Worm (Caenorhabditis elegans) whole organism, L4 larva: ENCODE data around the gene exc-5.

ENCODE experiments used
- T20F7.1 ChIP-seq: fragments of 200-800 bp; sonication (Bioruptor generic); optimal IDR thresholded peaks from 2 replicates; lab custom pipeline; 2018; ENCODE audit warnings: mild to moderate bottlenecking, missing genetic modification characterization, missing compliant biosample characterization
- T26A8.4 ChIP-seq: fragments of 200-800 bp; sonication (Bioruptor generic); IDR thresholded peaks from 2 replicates; pipeline ENCODE4 v1.3.6; 2022; ENCODE audit warnings: missing genetic modification characterization, missing compliant biosample characterization
- Y48G9A.11 ChIP-seq: fragments of 200-800 bp; sonication (Bioruptor generic); IDR thresholded peaks from 2 replicates; pipeline ENCODE4 v1.3.6; 2022; ENCODE audit warnings: missing genetic modification reagents, missing genetic modification characterization, missing compliant biosample characterization
- aha-1 ChIP-seq: fragments of 150-350 bp; peaks from one replicate; lab custom pipeline; 2014; ENCODE audit warnings: missing biosample characterization, missing genetic modification characterization
- ama-1 ChIP-seq: fragments of 150-350 bp; optimal IDR thresholded peaks from 2 replicates; lab custom pipeline; 2014; ENCODE audit warnings: inconsistent platforms, mixed read lengths
- arid-1 ChIP-seq: fragments of 200-800 bp; sonication (Bioruptor generic); conservative IDR thresholded peaks from 2 replicates; pipeline ENCODE4 v1.3.6; 2022; ENCODE audit warnings: missing genetic modification reagents, missing genetic modification characterization, missing compliant biosample characterization
- ceh-20 ChIP-seq: fragments of 200-800 bp; sonication (Bioruptor generic); IDR thresholded peaks from 2 replicates; pipeline ENCODE4 v1.3.6; 2022; ENCODE audit warnings: missing genetic modification reagents, missing genetic modification characterization, missing compliant biosample characterization
- ceh-28 ChIP-seq: fragments of 150-350 bp; optimal IDR thresholded peaks from 2 replicates; lab custom pipeline; 2014; ENCODE audit warnings: missing biosample characterization, missing genetic modification reagents, missing genetic modification characterization
- ces-1 ChIP-seq: fragments of 150-350 bp; sonication (generic microtip); optimal IDR thresholded peaks from 4 replicates; lab custom pipeline; 2014; ENCODE audit warnings: missing biosample characterization, missing genetic modification reagents, missing genetic modification characterization
- cey-2 ChIP-seq: sonication (generic microtip); optimal IDR thresholded peaks from 3 replicates; lab custom pipeline; 2017; ENCODE audit warnings: missing genetic modification characterization, mild to moderate bottlenecking, missing compliant biosample characterization, antibody characterized with exemption, borderline replicate concordance; ENCODE audit not compliant: insufficient read depth
- daf-16 ChIP-seq, 3 experiments: sonication (generic microtip); optimal IDR thresholded peaks; 2 replicates each; lab custom pipeline; 2016 to 2017; ENCODE audit warnings: missing genetic modification characterization in 3 of 3, missing genetic modification reagents in 3 of 3, mild to moderate bottlenecking in 2 of 3, missing compliant biosample characterization in 2 of 3, missing biosample characterization in 1 of 3, moderate library complexity in 1 of 3
- dmd-6 ChIP-seq: fragments of 200-800 bp; sonication (Bioruptor generic); IDR thresholded peaks from 2 replicates; pipeline ENCODE4 v1.3.6; 2022; ENCODE audit warnings: missing genetic modification reagents, missing genetic modification characterization, missing compliant biosample characterization
- dpl-1 ChIP-seq: fragments of 150-350 bp; optimal IDR thresholded peaks from 2 replicates; lab custom pipeline; 2014; ENCODE audit warnings: missing biosample characterization, missing genetic modification reagents, missing genetic modification characterization
- dve-1 ChIP-seq: sonication (generic microtip); optimal IDR thresholded peaks from 2 replicates; lab custom pipeline; 2017; ENCODE audit warnings: antibody characterized with exemption, mild to moderate bottlenecking, missing genetic modification characterization, missing compliant biosample characterization; ENCODE audit not compliant: insufficient read depth
- egl-43 ChIP-seq: fragments of 200-800 bp; sonication (Bioruptor generic); IDR thresholded peaks from 2 replicates; pipeline ENCODE4 v1.3.6; 2022; ENCODE audit warnings: missing genetic modification reagents, missing genetic modification characterization, missing compliant biosample characterization
- fos-1 ChIP-seq: fragments of 150-350 bp; optimal IDR thresholded peaks from 2 replicates; lab custom pipeline; 2014; ENCODE audit warnings: missing biosample characterization, missing genetic modification characterization
- hif-1 ChIP-seq, 2 experiments: sonication (generic microtip); optimal IDR thresholded peaks; 2 replicates each; lab custom pipeline; 2016 to 2017; ENCODE audit warnings: missing compliant biosample characterization in 2 of 2, missing genetic modification characterization in 2 of 2, missing genetic modification reagents in 2 of 2, missing genotype in 2 of 2, mild to moderate bottlenecking in 1 of 2
- hlh-11 ChIP-seq: fragments of 200-800 bp; sonication (Bioruptor generic); optimal IDR thresholded peaks from 2 replicates; lab custom pipeline; 2018; ENCODE audit warnings: mild to moderate bottlenecking, missing genetic modification characterization, missing compliant biosample characterization
- hmg-1.1 ChIP-seq: fragments of 200-800 bp; sonication (Bioruptor generic); IDR thresholded peaks from 2 replicates; pipeline ENCODE4 v1.3.6; 2022; ENCODE audit warnings: missing genetic modification reagents, missing genetic modification characterization, missing compliant biosample characterization
- lin-1 ChIP-seq: fragments of 200-800 bp; sonication (Bioruptor generic); IDR thresholded peaks from 2 replicates; pipeline ENCODE4 v1.3.6; 2022; ENCODE audit warnings: missing genetic modification reagents, missing genetic modification characterization, missing compliant biosample characterization
- lin-38 ChIP-seq: fragments of 200-800 bp; sonication (Bioruptor generic); IDR thresholded peaks from 2 replicates; pipeline ENCODE4 v1.3.6; 2022; ENCODE audit warnings: missing genetic modification reagents, missing genetic modification characterization, missing compliant biosample characterization
- lsy-2 ChIP-seq, 2 experiments: fragments of 150-350 bp in 1 of 2; sonication (generic microtip) in 1 of 2; optimal IDR thresholded peaks; 2 replicates each; lab custom pipeline; 2014 to 2017; ENCODE audit warnings: missing biosample characterization in 2 of 2, missing genetic modification characterization in 2 of 2
- mdl-1 ChIP-seq, 2 experiments: fragments of 150-350 bp in 1 of 2; sonication (generic microtip) in 1 of 2; optimal IDR thresholded peaks; 2 replicates each; lab custom pipeline; 2014 to 2017; ENCODE audit warnings: missing biosample characterization in 2 of 2, missing genetic modification characterization in 2 of 2
- mdt-29 ChIP-seq: fragments of 200-800 bp; sonication (Bioruptor generic); IDR thresholded peaks from 2 replicates; pipeline ENCODE4 v1.3.6; 2022; ENCODE audit warnings: missing genetic modification reagents, missing genetic modification characterization, missing compliant biosample characterization
- mep-1 ChIP-seq: fragments of 150-350 bp; sonication (generic microtip); optimal IDR thresholded peaks from 3 replicates; lab custom pipeline; 2014; ENCODE audit warnings: missing biosample characterization, missing genetic modification characterization
- mes-2 ChIP-seq: sonication (generic microtip); optimal IDR thresholded peaks from 2 replicates; lab custom pipeline; 2016; ENCODE audit warnings: missing genotype, mild to moderate bottlenecking, missing genetic modification characterization, missing compliant biosample characterization; ENCODE audit not compliant: poor library complexity, severe bottlenecking
- mxl-3 ChIP-seq: fragments of 200-800 bp; sonication (Bioruptor generic); optimal IDR thresholded peaks from 2 replicates; lab custom pipeline; 2018; ENCODE audit warnings: mild to moderate bottlenecking, missing genetic modification characterization, missing compliant biosample characterization
- nhr-102 ChIP-seq: sonication (generic microtip); optimal IDR thresholded peaks from 2 replicates; lab custom pipeline; 2016; ENCODE audit warnings: mild to moderate bottlenecking, missing genetic modification characterization, moderate library complexity, missing compliant biosample characterization
- nhr-11 ChIP-seq: fragments of 150-350 bp; optimal IDR thresholded peaks from 2 replicates; lab custom pipeline; 2014; ENCODE audit warnings: missing biosample characterization, missing genetic modification characterization
- nhr-111 ChIP-seq: fragments of 200-800 bp; sonication (Bioruptor generic); optimal IDR thresholded peaks from 2 replicates; lab custom pipeline; 2018; ENCODE audit warnings: mild to moderate bottlenecking, missing genetic modification characterization, missing compliant biosample characterization
- nhr-25 ChIP-seq: sonication (generic microtip); optimal IDR thresholded peaks from 2 replicates; lab custom pipeline; 2017; ENCODE audit warnings: missing genetic modification characterization, mild to moderate bottlenecking, missing compliant biosample characterization, antibody characterized with exemption, moderate library complexity, borderline replicate concordance; ENCODE audit not compliant: insufficient read depth
- nhr-28 ChIP-seq: fragments of 150-350 bp; optimal IDR thresholded peaks from 2 replicates; lab custom pipeline; 2014; ENCODE audit warnings: missing biosample characterization, missing genetic modification characterization
- nhr-41 ChIP-seq: fragments of 200-800 bp; sonication (Bioruptor generic); IDR thresholded peaks from 2 replicates; pipeline ENCODE4 v1.3.6; 2022; ENCODE audit warnings: missing genetic modification reagents, missing genetic modification characterization, missing compliant biosample characterization
- nhr-42 ChIP-seq: fragments of 200-800 bp; sonication (Bioruptor generic); IDR thresholded peaks from 2 replicates; pipeline ENCODE4 v1.3.6; 2022; ENCODE audit warnings: missing genetic modification characterization, missing compliant biosample characterization
- nhr-77 ChIP-seq: fragments of 150-350 bp; optimal IDR thresholded peaks from 2 replicates; lab custom pipeline; 2014; ENCODE audit warnings: missing biosample characterization, missing genetic modification characterization
- pha-4 ChIP-seq, 2 experiments: fragments of 150-350 bp in 1 of 2; fragments of 200-800 bp in 1 of 2; sonication (Bioruptor generic) in 1 of 2; IDR thresholded peaks in 1 of 2; optimal IDR thresholded peaks in 1 of 2; 2 replicates each; pipeline versions ENCODE4 v1.3.6 to Lab custom; 2014 to 2022; ENCODE audit warnings: missing genetic modification characterization in 2 of 2, missing genetic modification reagents in 2 of 2, missing biosample characterization in 1 of 2, missing compliant biosample characterization in 1 of 2
- php-3 ChIP-seq: fragments of 200-800 bp; sonication (Bioruptor generic); IDR thresholded peaks from 2 replicates; pipeline ENCODE4 v1.3.6; 2022; ENCODE audit warnings: missing genetic modification reagents, missing genetic modification characterization, missing compliant biosample characterization
- rbr-2 ChIP-seq: sonication (generic microtip); optimal IDR thresholded peaks from 2 replicates; lab custom pipeline; 2016; ENCODE audit warnings: missing genotype, missing genetic modification characterization, missing compliant biosample characterization
- skn-1 ChIP-seq: fragments of 150-350 bp; optimal IDR thresholded peaks from 2 replicates; lab custom pipeline; 2014; ENCODE audit warnings: missing biosample characterization, missing genetic modification characterization
- snpc-1.2 ChIP-seq: fragments of 200-800 bp; sonication (Bioruptor generic); IDR thresholded peaks from 2 replicates; pipeline ENCODE4 v1.3.6; 2022; ENCODE audit warnings: missing genetic modification reagents, missing genetic modification characterization, missing compliant biosample characterization
- unc-130 ChIP-seq: sonication (generic microtip); optimal IDR thresholded peaks from 2 replicates; lab custom pipeline; 2016; ENCODE audit warnings: missing genetic modification reagents, missing genetic modification characterization, missing compliant biosample characterization
- zfp-3 ChIP-seq: fragments of 200-800 bp; sonication (Bioruptor generic); conservative IDR thresholded peaks from 2 replicates; pipeline ENCODE4 v1.3.6; 2022; ENCODE audit warnings: missing genetic modification reagents, missing genetic modification characterization, missing compliant biosample characterization
- zip-11 ChIP-seq: fragments of 200-800 bp; sonication (Bioruptor generic); IDR thresholded peaks from 2 replicates; pipeline ENCODE4 v1.3.6; 2022; ENCODE audit warnings: missing genetic modification characterization, missing compliant biosample characterization

exc-5 gene

DNA sequence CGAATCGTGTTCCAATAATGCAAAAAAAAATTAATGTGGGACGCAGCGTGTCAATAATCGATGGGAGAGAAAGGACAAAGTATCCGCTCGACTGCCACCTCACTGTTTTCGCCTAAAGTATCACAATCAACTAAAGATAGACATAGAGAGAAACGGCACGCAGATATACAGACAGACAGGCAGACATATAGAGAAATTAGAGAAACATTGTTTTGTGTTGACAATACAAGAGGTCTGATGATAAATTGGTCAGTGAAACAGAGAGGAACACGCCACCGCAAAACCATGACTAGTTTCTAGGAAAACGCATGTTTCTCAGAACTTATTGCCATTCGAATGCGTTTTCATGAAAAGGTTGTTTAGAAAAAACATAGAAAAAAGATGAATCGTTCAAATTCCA is 17.1 kb upstream of the exc-5 start, which contains the start of gene T28C6.8 (continued):
- TF ChIP-seq lin-1 (GFP tag; lab: Robert Waterston, UW) (0 out of 2 replicates have a peak, but pooled peaks have one; percentile 25), zfp-3 (no peak), aha-1 (tag; lab: Kevin White, UChicago) (peak; percentile 77), nhr-77 (tag; lab: Kevin White, UChicago) (peak; percentile 77), nhr-28 (peak; percentile 88), mep-1 (peak; percentile 23), daf-16 (GFP tag; optimal IDR thresholded peaks at IDR 0.05; lab: Kevin White, UChicago) (no peak), daf-16 (tag; optimal IDR thresholded peaks at IDR 0.05; lab: Kevin White, UChicago) (peak; percentile 93), mxl-3 (GFP tag; lab: Kevin White, UChicago) (peak; percentile 83), snpc-1.2 (GFP tag; lab: Robert Waterston, UW) (no peak), mdl-1 (tag; optimal IDR thresholded peaks at IDR 0.05; lab: Kevin White, UChicago) (peak in 1 of 2 experiments; percentile 47), dve-1 (peak; percentile 43), hlh-11 (tag; lab: Kevin White, UChicago) (peak; percentile 84), dmd-6 (GFP tag; lab: Robert Waterston, UW) (peak; percentile 46), hmg-1.1 (GFP tag; lab: Robert Waterston, UW) (0 out of 2 replicates have a peak, but pooled peaks have one; percentile 46), nhr-11 (tag; lab: Kevin White, UChicago) (peak; percentile 64)

DNA sequence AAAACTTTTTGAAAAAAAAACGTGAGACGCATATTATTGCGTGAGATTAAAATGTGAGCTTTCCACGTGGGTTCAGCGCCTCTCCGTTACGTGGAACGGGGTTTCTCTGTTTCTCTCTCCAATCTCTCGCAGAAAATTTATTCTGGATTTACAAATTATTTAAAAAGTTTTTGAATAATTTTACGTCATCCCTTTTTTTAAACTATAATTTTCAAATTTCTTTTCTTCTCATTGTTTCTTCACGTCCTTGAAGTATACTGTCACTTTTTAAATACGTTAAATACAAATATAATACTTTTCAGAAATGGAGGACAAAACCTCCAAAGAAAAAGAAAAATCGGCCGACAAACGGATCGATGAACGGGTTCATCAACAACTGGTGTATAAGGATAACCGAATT is 14.0 kb upstream of the exc-5 start, which contains the start of gene T28C6.7:
Gene T28C6.7 (plus strand): TSS at position 301 of the 400 bp plus-strand sequence.
- TF ChIP-seq T20F7.1 (GFP tag; lab: Kevin White, UChicago) (no peak), php-3 (GFP tag; lab: Robert Waterston, UW) (no peak), arid-1 (no peak), mxl-3 (GFP tag; lab: Kevin White, UChicago) (no peak), ceh-20 (GFP tag; lab: Robert Waterston, UW) (no peak)

DNA sequence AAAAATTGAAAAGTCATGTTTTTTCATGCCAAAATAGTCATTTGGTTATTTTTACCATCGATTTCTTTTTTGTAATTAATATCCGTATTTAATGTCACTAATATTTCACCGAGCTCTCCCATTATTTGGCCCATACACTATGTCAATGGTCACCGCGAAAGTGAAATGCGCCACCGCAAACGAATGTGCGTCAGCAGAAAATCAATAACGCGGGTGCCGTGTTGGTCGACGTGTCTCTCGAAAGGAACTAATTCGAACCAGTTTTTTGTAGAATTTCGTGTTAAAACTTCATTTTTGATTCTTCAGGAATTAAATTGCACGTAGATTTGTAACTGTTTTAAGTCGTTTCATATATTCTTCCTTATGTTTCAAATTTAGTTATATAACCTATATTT is 13.1 kb upstream of the exc-5 start:
- no peak for TF ChIP-seq nhr-102 (tag; lab: Kevin White, UChicago)
- peak in 1 of 2 experiments; percentile 50 for TF ChIP-seq lsy-2 (tag; optimal IDR thresholded peaks at IDR 0.05; lab: Kevin White, UChicago)
- TF ChIP-seq rbr-2: peak; percentile 31
- TF ChIP-seq aha-1 (tag; lab: Kevin White, UChicago): peak; percentile 90
- peak; percentile 16 for TF ChIP-seq mep-1
- peak; percentile 44 for TF ChIP-seq dpl-1 (GFP tag; lab: Kevin White, UChicago)
- TF ChIP-seq ama-1: no peak
- peak; percentile 31 for TF ChIP-seq ceh-28 (tag; lab: Kevin White, UChicago)
- TF ChIP-seq mes-2 (tag; lab: Kevin White, UChicago): peak; percentile 54
- peak; percentile 44; the same call in 1 of the 2 replicates for TF ChIP-seq lin-38 (GFP tag; lab: Robert Waterston, UW)
- TF ChIP-seq mdt-29 (GFP tag; lab: Robert Waterston, UW): no peak
- peak; percentile 22 for TF ChIP-seq hlh-11 (tag; lab: Kevin White, UChicago)
- TF ChIP-seq dve-1: peak; percentile 10
- peak in 1 of 2 experiments; percentile 21 for TF ChIP-seq hif-1 (tag; optimal IDR thresholded peaks at IDR 0.05; lab: Kevin White, UChicago)
- TF ChIP-seq, all 104 proteins: peak for 11

DNA sequence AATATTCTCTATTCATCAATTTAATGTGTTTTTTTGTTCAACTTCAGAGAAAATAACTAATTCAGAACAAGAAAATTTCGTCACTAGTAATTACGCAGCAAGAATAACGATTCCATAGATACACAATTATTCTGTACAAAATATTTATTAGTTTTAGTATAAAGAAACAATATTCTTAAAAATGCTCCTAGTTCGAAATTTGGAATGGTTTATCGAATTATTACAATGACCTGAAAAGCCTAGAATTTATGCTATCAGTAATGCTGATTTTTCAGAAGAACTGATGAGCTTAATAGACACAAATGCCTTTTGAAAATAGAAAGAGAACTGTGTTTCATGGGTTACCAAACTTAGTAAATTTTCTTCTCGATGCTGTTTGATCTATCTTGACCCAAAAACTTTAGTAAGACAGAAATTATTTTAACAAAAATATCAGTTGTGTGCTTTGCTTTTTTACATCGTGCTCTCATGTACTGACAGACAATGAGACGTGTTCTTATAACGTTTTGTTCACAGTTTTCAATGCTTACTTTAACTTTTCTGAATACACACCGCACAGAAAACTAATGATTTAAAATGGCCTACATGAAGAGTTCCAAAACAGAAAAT is 12.6 kb upstream of the exc-5 start:
- TF ChIP-seq skn-1 (tag; lab: Kevin White, UChicago) (no peak), nhr-25 (peak; percentile 27), pha-4 (GFP tag; IDR thresholded peaks at IDR 0.05; lab: Robert Waterston, UW) (no peak), pha-4 (tag; optimal IDR thresholded peaks at IDR 0.05; lab: Kevin White, UChicago) (no peak), lsy-2 (tag; optimal IDR thresholded peaks at IDR 0.05; lab: Kevin White, UChicago) (no peak), nhr-41 (no peak), nhr-111 (GFP tag; lab: Kevin White, UChicago) (no peak), fos-1 (tag; lab: Kevin White, UChicago) (no peak), cey-2 (tag; lab: Kevin White, UChicago) (no peak), unc-130 (GFP tag; lab: Kevin White, UChicago) (no peak), zip-11 (GFP tag; lab: Robert Waterston, UW) (no peak), Y48G9A.11 (GFP tag; lab: Robert Waterston, UW) (no peak), T26A8.4 (GFP tag; lab: Robert Waterston, UW) (peak; percentile 86), nhr-42 (GFP tag; lab: Robert Waterston, UW) (no peak), ces-1 (no peak), lin-38 (GFP tag; lab: Robert Waterston, UW) (no peak), egl-43 (GFP tag; lab: Robert Waterston, UW) (no peak)
